Fruit fly (Drosophila melanogaster) whole organism, embryonic: ENCODE results near the gene Usp5.

ENCODE experiments used
- CG12236 ChIP-seq: fragments of 200-800 bp; sonication (Bioruptor generic); optimal IDR thresholded peaks from 2 replicates; lab custom pipeline; 2016; ENCODE audit warnings: missing biosample characterization, missing genetic modification characterization
- CG17359 ChIP-seq: fragments of 200-800 bp; sonication (Bioruptor generic); optimal IDR thresholded peaks from 3 replicates; lab custom pipeline; 2018; ENCODE audit warnings: missing biosample characterization, mild to moderate bottlenecking, missing genetic modification characterization, moderate library complexity
- CG3847 ChIP-seq: fragments of 200-800 bp; sonication (Bioruptor generic); IDR thresholded peaks from 2 replicates; pipeline ENCODE4 v1.3.6; 2022; ENCODE audit warnings: missing biosample characterization, missing genetic modification characterization
- CG6791 ChIP-seq: fragments of 200-800 bp; sonication (Bioruptor generic); IDR thresholded peaks from 3 replicates; pipeline ENCODE4 v1.3.6; 2022; ENCODE audit warnings: missing biosample characterization, missing genetic modification characterization; ENCODE audit not compliant: partially characterized antibody
- ERR ChIP-seq: fragments of 200-800 bp; sonication (Bioruptor generic); optimal IDR thresholded peaks from 2 replicates; lab custom pipeline; 2016; ENCODE audit warnings: missing biosample characterization, missing genetic modification characterization
- HLH4C ChIP-seq: fragments of 200-800 bp; sonication (Bioruptor generic); IDR thresholded peaks from 3 replicates; pipeline ENCODE4 v1.3.6; 2022; ENCODE audit warnings: missing biosample characterization, missing genetic modification characterization; ENCODE audit not compliant: partially characterized antibody
- MESR4 ChIP-seq: fragments of 200-800 bp; sonication (Bioruptor generic); optimal IDR thresholded peaks from 2 replicates; lab custom pipeline; 2018; ENCODE audit warnings: missing biosample characterization, mild to moderate bottlenecking, missing genetic modification characterization, moderate library complexity
- Rx ChIP-seq: fragments of 200-800 bp; sonication (Bioruptor generic); IDR thresholded peaks from 2 replicates; pipeline ENCODE4 v1.3.6; 2022; ENCODE audit warnings: missing biosample characterization, missing genetic modification characterization
- Trl ChIP-seq, 3 experiments: fragments of >200 bp in 2 of 3; fragments of 200-800 bp in 1 of 3; sonication (Bioruptor generic) in 1 of 3; optimal IDR thresholded peaks; 2 replicates in 1 of 3; 3 replicates in 2 of 3; lab custom pipeline; 2016 to 2017; ENCODE audit warnings: missing biosample characterization in 1 of 3, missing genetic modification characterization in 1 of 3
- grau ChIP-seq: fragments of 200-800 bp; optimal IDR thresholded peaks from 3 replicates; lab custom pipeline; 2019; ENCODE audit warnings: missing biosample characterization, mild to moderate bottlenecking, missing genetic modification characterization, moderate library complexity
- sr ChIP-seq: fragments of 200-800 bp; sonication (Bioruptor generic); IDR thresholded peaks from 3 replicates; pipeline ENCODE4 v1.3.6; 2022; ENCODE audit warnings: missing biosample characterization, missing genetic modification characterization
- ssp ChIP-seq: fragments of 200-800 bp; sonication (Bioruptor generic); IDR thresholded peaks from 2 replicates; pipeline ENCODE4 v1.3.6; 2022; ENCODE audit warnings: missing biosample characterization, missing genetic modification characterization
- vfl ChIP-seq: fragments of 200-800 bp; sonication (Bioruptor generic); optimal IDR thresholded peaks from 2 replicates; lab custom pipeline; 2016; ENCODE audit warnings: missing biosample characterization, missing genetic modification characterization

dm6 chr3L:3150376-3150775 lies 2.2 kb upstream of the Usp5 start:
- TF ChIP-seq CG6791 (no peak), Trl (optimal IDR thresholded peaks at IDR 0.05; lab: Kevin White, UChicago) (no peak), Trl (GFP tag; optimal IDR thresholded peaks at IDR 0.05; lab: Kevin White, UChicago) (no peak), CG3847 (GFP tag; lab: Robert Waterston, UW) (no peak), CG17359 (tag; lab: Kevin White, UChicago) (no peak), HLH4C (GFP tag; lab: Robert Waterston, UW) (no peak), sr (GFP tag; lab: Robert Waterston, UW) (no peak), ERR (GFP tag; lab: Kevin White, UChicago) (no peak), grau (tag; lab: Kevin White, UChicago) (no peak), CG12236 (GFP tag; lab: Kevin White, UChicago) (no peak), ssp (GFP tag; lab: Robert Waterston, UW) (no peak), MESR4 (GFP tag; lab: Kevin White, UChicago) (no peak), vfl (GFP tag; lab: Kevin White, UChicago) (no peak), Rx (no peak)
